Worm (Caenorhabditis elegans) whole organism, young adult: ENCODE measurements around the gene gakh-1.

Experiments used
- C17E4.6 ChIP-seq: fragments of 200-800 bp; sonication (Bioruptor generic); IDR thresholded peaks from 2 replicates; pipeline ENCODE4 v1.3.6; 2022; ENCODE audit warnings: missing genetic modification reagents, missing genetic modification characterization, missing compliant biosample characterization
- F22D6.2 ChIP-seq: sonication (generic microtip); optimal IDR thresholded peaks from 2 replicates; lab custom pipeline; 2016; ENCODE audit warnings: mild to moderate bottlenecking, missing genetic modification characterization, missing compliant biosample characterization
- F23B12.7 ChIP-seq: sonication (generic microtip); optimal IDR thresholded peaks from 2 replicates; lab custom pipeline; 2017; ENCODE audit warnings: missing genetic modification characterization, mild to moderate bottlenecking, missing compliant biosample characterization, antibody characterized with exemption, moderate library complexity; ENCODE audit not compliant: insufficient read depth
- F55B11.4 ChIP-seq: sonication (generic microtip); optimal IDR thresholded peaks from 2 replicates; lab custom pipeline; 2016; ENCODE audit warnings: missing compliant biosample characterization, missing genetic modification characterization, borderline replicate concordance; ENCODE audit not compliant: insufficient read depth
- K11D2.4 ChIP-seq: fragments of 200-800 bp; sonication (Bioruptor generic); IDR thresholded peaks from 2 replicates; pipeline ENCODE4 v1.3.6; 2022; ENCODE audit warnings: missing genetic modification reagents, missing genetic modification characterization, missing compliant biosample characterization
- K12H6.12 ChIP-seq: fragments of 200-800 bp; sonication (Bioruptor generic); optimal IDR thresholded peaks from 2 replicates; lab custom pipeline; 2018; ENCODE audit warnings: mild to moderate bottlenecking, missing genetic modification characterization, missing compliant biosample characterization
- Y56A3A.18 ChIP-seq: fragments of 200-800 bp; sonication (Bioruptor generic); IDR thresholded peaks from 2 replicates; pipeline ENCODE4 v1.3.6; 2022; ENCODE audit warnings: missing genetic modification reagents, missing genetic modification characterization, missing compliant biosample characterization
- ZK185.1 ChIP-seq: sonication (generic microtip); optimal IDR thresholded peaks from 2 replicates; lab custom pipeline; 2016; ENCODE audit warnings: mild to moderate bottlenecking, missing genetic modification characterization, missing compliant biosample characterization; ENCODE audit not compliant: poor library complexity, severe bottlenecking
- athp-1 ChIP-seq: sonication (generic microtip); optimal IDR thresholded peaks from 2 replicates; lab custom pipeline; 2017; ENCODE audit warnings: mild to moderate bottlenecking, missing genetic modification characterization, missing compliant biosample characterization
- ccch-3 ChIP-seq: fragments of 200-800 bp; sonication (Bioruptor generic); optimal IDR thresholded peaks from 2 replicates; lab custom pipeline; 2018; ENCODE audit warnings: mild to moderate bottlenecking, missing genetic modification characterization, missing compliant biosample characterization
- ceh-100 ChIP-seq: fragments of 200-800 bp; sonication (Bioruptor generic); IDR thresholded peaks from 2 replicates; pipeline ENCODE4 v1.3.6; 2022; ENCODE audit warnings: missing genetic modification reagents, missing genetic modification characterization, missing compliant biosample characterization
- chd-7 ChIP-seq: sonication (generic microtip); optimal IDR thresholded peaks from 2 replicates; lab custom pipeline; 2016; ENCODE audit warnings: mild to moderate bottlenecking, missing genetic modification characterization, moderate library complexity, missing compliant biosample characterization
- dpl-1 ChIP-seq: fragments of 150-350 bp; optimal IDR thresholded peaks from 2 replicates; lab custom pipeline; 2014; ENCODE audit warnings: missing biosample characterization, missing genetic modification reagents, missing genetic modification characterization
- egl-44 ChIP-seq: fragments of 200-800 bp; sonication (Bioruptor generic); IDR thresholded peaks from 2 replicates; pipeline ENCODE4 v1.3.6; 2022; ENCODE audit warnings: missing genetic modification reagents, missing genetic modification characterization, missing compliant biosample characterization
- egrh-3 ChIP-seq: fragments of 200-800 bp; sonication (Bioruptor generic); IDR thresholded peaks from 2 replicates; pipeline ENCODE4 v1.3.6; 2022; ENCODE audit warnings: missing genetic modification reagents, missing genetic modification characterization, missing compliant biosample characterization
- ekl-4 ChIP-seq: fragments of 200-800 bp; sonication (Bioruptor generic); IDR thresholded peaks from 2 replicates; pipeline ENCODE4 v1.3.6; 2022; ENCODE audit warnings: missing genetic modification reagents, missing genetic modification characterization, missing compliant biosample characterization
- gei-17 ChIP-seq: fragments of 200-800 bp; sonication (Bioruptor generic); optimal IDR thresholded peaks from 2 replicates; lab custom pipeline; 2018; ENCODE audit warnings: mild to moderate bottlenecking, missing genetic modification characterization, missing compliant biosample characterization
- him-1 ChIP-seq: sonication (generic microtip); optimal IDR thresholded peaks from 2 replicates; lab custom pipeline; 2016; ENCODE audit warnings: missing genotype, missing genetic modification reagents, missing genetic modification characterization, missing compliant biosample characterization
- hlh-26 ChIP-seq: fragments of 200-800 bp; sonication (Bioruptor generic); conservative IDR thresholded peaks from 2 replicates; pipeline ENCODE4 v1.3.6; 2022; ENCODE audit warnings: missing genetic modification reagents, missing genetic modification characterization, missing compliant biosample characterization
- hsf-1 ChIP-seq: fragments of 200-800 bp; sonication (Bioruptor generic); IDR thresholded peaks from 2 replicates; pipeline ENCODE4 v1.3.6; 2022; ENCODE audit warnings: missing genetic modification reagents, missing genetic modification characterization, missing compliant biosample characterization
- lag-1 ChIP-seq: fragments of 200-800 bp; sonication (Bioruptor generic); IDR thresholded peaks from 2 replicates; pipeline ENCODE4 v1.3.6; 2022; ENCODE audit warnings: missing genetic modification reagents, missing genetic modification characterization, missing compliant biosample characterization
- lsl-1 ChIP-seq: fragments of 200-800 bp; sonication (Bioruptor generic); optimal IDR thresholded peaks from 2 replicates; lab custom pipeline; 2018; ENCODE audit warnings: mild to moderate bottlenecking, missing genetic modification characterization, moderate library complexity, missing compliant biosample characterization
- lsy-27 ChIP-seq: sonication (generic microtip); optimal IDR thresholded peaks from 2 replicates; lab custom pipeline; 2017; ENCODE audit warnings: missing genetic modification characterization, mild to moderate bottlenecking, missing compliant biosample characterization, antibody characterized with exemption, missing genotype, borderline replicate concordance; ENCODE audit not compliant: insufficient read depth
- madf-3 ChIP-seq: fragments of 200-800 bp; sonication (Bioruptor generic); IDR thresholded peaks from 2 replicates; pipeline ENCODE4 v1.3.6; 2022; ENCODE audit warnings: missing genetic modification reagents, missing genetic modification characterization, missing compliant biosample characterization
- nfya-2 ChIP-seq: fragments of 200-800 bp; sonication (Bioruptor generic); IDR thresholded peaks from 2 replicates; pipeline ENCODE4 v1.3.6; 2022; ENCODE audit warnings: missing genetic modification reagents, missing genetic modification characterization, missing compliant biosample characterization
- nfyb-1 ChIP-seq: fragments of 200-800 bp; sonication (Bioruptor generic); IDR thresholded peaks from 2 replicates; pipeline ENCODE4 v1.3.6; 2022; ENCODE audit warnings: missing genetic modification reagents, missing genetic modification characterization, missing compliant biosample characterization
- nhr-120 ChIP-seq: fragments of 200-800 bp; sonication (Bioruptor generic); IDR thresholded peaks from 2 replicates; pipeline ENCODE4 v1.3.6; 2022; ENCODE audit warnings: missing genetic modification characterization, missing compliant biosample characterization
- pha-4 ChIP-seq: fragments of 150-350 bp; sonication (generic microtip); optimal IDR thresholded peaks from 2 replicates; lab custom pipeline; 2014; ENCODE audit warnings: missing biosample characterization, missing genetic modification reagents, missing genetic modification characterization
- rec-8 ChIP-seq, 2 experiments: sonication (generic microtip); optimal IDR thresholded peaks; 2 replicates each; lab custom pipeline; 2016; ENCODE audit warnings: mild to moderate bottlenecking in 2 of 2, missing genetic modification characterization in 2 of 2, missing genetic modification reagents in 2 of 2, missing genotype in 2 of 2, missing biosample characterization in 1 of 2, missing compliant biosample characterization in 1 of 2, moderate library complexity in 1 of 2
- rpc-1 ChIP-seq, 2 experiments: fragments of 150-350 bp in 1 of 2; sonication (generic microtip) in 1 of 2; optimal IDR thresholded peaks; 2 replicates each; lab custom pipeline; 2014 to 2018; ENCODE audit warnings: missing biosample characterization in 1 of 2, missing genetic modification characterization in 1 of 2, missing genetic modification reagents in 1 of 2, missing genotype in 1 of 2
- sdz-38 ChIP-seq: sonication (generic microtip); optimal IDR thresholded peaks from 2 replicates; lab custom pipeline; 2016; ENCODE audit warnings: missing genotype, missing genetic modification characterization, missing compliant biosample characterization
- snpc-1.1 ChIP-seq: sonication (generic microtip); optimal IDR thresholded peaks from 2 replicates; lab custom pipeline; 2017; ENCODE audit warnings: missing genetic modification characterization, mild to moderate bottlenecking, missing compliant biosample characterization, antibody characterized with exemption, moderate library complexity, missing genotype, missing genetic modification reagents; ENCODE audit not compliant: insufficient read depth
- snpc-1.3 ChIP-seq: sonication (generic microtip); optimal IDR thresholded peaks from 2 replicates; lab custom pipeline; 2017; ENCODE audit warnings: missing genetic modification characterization, mild to moderate bottlenecking, missing compliant biosample characterization, antibody characterized with exemption, moderate library complexity, missing genotype, missing genetic modification reagents; ENCODE audit not compliant: insufficient read depth
- unc-62 ChIP-seq: fragments of 150-350 bp; optimal IDR thresholded peaks from 2 replicates; lab custom pipeline; 2014; ENCODE audit warnings: missing biosample characterization, missing genetic modification reagents, missing genetic modification characterization
- xnd-1 ChIP-seq: sonication (generic microtip); optimal IDR thresholded peaks from 2 replicates; lab custom pipeline; 2016; ENCODE audit warnings: missing genotype, missing genetic modification reagents, missing genetic modification characterization, missing compliant biosample characterization
- ztf-18 ChIP-seq: sonication (generic microtip); optimal IDR thresholded peaks from 2 replicates; lab custom pipeline; 2016; ENCODE audit warnings: missing genotype, mild to moderate bottlenecking, missing genetic modification characterization, missing compliant biosample characterization
- ztf-22 ChIP-seq: fragments of 200-800 bp; sonication (Bioruptor generic); optimal IDR thresholded peaks from 2 replicates; lab custom pipeline; 2018; ENCODE audit warnings: mild to moderate bottlenecking, missing genetic modification characterization, moderate library complexity, missing compliant biosample characterization

Gene gakh-1

ce11 chrX:5801156-5801592 is 18.9 kb downstream of the gakh-1 start (continued):
- TF ChIP-seq lsy-27 (tag; lab: Kevin White, UChicago) (no peak), rpc-1 (optimal IDR thresholded peaks at IDR 0.05; lab: Kevin White, UChicago) (peak; percentile 96), rpc-1 (tag; optimal IDR thresholded peaks at IDR 0.05; lab: Kevin White, UChicago) (peak; percentile 96), madf-3 (peak; percentile 48; the same call in 1 of the 2 replicates), ccch-3 (GFP tag; lab: Kevin White, UChicago) (peak; percentile 74), athp-1 (tag; lab: Kevin White, UChicago) (peak; percentile 65), K11D2.4 (peak; percentile 76), nhr-120 (GFP tag; lab: Robert Waterston, UW) (0 out of 2 replicates have a peak, but pooled peaks have one; percentile 25), C17E4.6 (GFP tag; lab: Robert Waterston, UW) (peak; percentile 56; the same call in 1 of the 2 replicates), lag-1 (GFP tag; lab: Robert Waterston, UW) (no peak), F23B12.7 (tag; lab: Kevin White, UChicago) (no peak), hlh-26 (GFP tag; lab: Robert Waterston, UW) (no peak), ZK185.1 (peak; percentile 94)

- TF ChIP-seq rec-8 (tag; optimal IDR thresholded peaks at IDR 0.05; lab: Kevin White, UChicago), result no peak
- TF ChIP-seq pha-4, result no peak
- TF ChIP-seq sdz-38, result no peak
Observed at ce11 chrX:5802582-5802981, 20.3 kb downstream of the gakh-1 start.

ce11 chrX:5803492-5803891 is 21.2 kb downstream of the gakh-1 start:
- TF ChIP-seq nfyb-1, result no peak
- TF ChIP-seq lsl-1, result no peak
- TF ChIP-seq lag-1 (GFP tag; lab: Robert Waterston, UW), result no peak
- TF ChIP-seq madf-3, result no peak
- no peak for TF ChIP-seq gei-17
- TF ChIP-seq ccch-3 (GFP tag; lab: Kevin White, UChicago), result no peak
- no peak for TF ChIP-seq ztf-22 (GFP tag; lab: Kevin White, UChicago)
- TF ChIP-seq F22D6.2 (tag; lab: Kevin White, UChicago), result no peak
- TF ChIP-seq nfya-2 (GFP tag; lab: Robert Waterston, UW), result no peak

ce11 chrX:5805872-5806472 is 23.7 kb downstream of the gakh-1 start, which contains the start of gene F13D11.3:
Gene F13D11.3 (minus strand): TSS chrX:5805922.
- TF ChIP-seq K12H6.12 (tag; lab: Kevin White, UChicago), result no peak
- no peak for TF ChIP-seq snpc-1.1 (tag; lab: Kevin White, UChicago)
- TF ChIP-seq lsl-1, result no peak
- TF ChIP-seq K11D2.4, result no peak
- no peak for TF ChIP-seq xnd-1
- TF ChIP-seq rec-8 (tag; optimal IDR thresholded peaks at IDR 0.05; lab: Kevin White, UChicago), result no peak
- no peak for TF ChIP-seq hsf-1 (GFP tag; lab: Robert Waterston, UW)
- no peak for TF ChIP-seq sdz-38
- TF ChIP-seq ekl-4 (GFP tag; lab: Robert Waterston, UW), result no peak

- TF ChIP-seq snpc-1.3 (tag; lab: Kevin White, UChicago) (no peak), F55B11.4 (no peak), nhr-120 (GFP tag; lab: Robert Waterston, UW) (no peak), dpl-1 (GFP tag; lab: Kevin White, UChicago) (no peak), egl-44 (GFP tag; lab: Robert Waterston, UW) (no peak), ztf-18 (tag; lab: Kevin White, UChicago) (no peak), ztf-22 (GFP tag; lab: Kevin White, UChicago) (no peak), chd-7 (tag; lab: Kevin White, UChicago) (no peak), egrh-3 (GFP tag; lab: Robert Waterston, UW) (no peak), ceh-100 (GFP tag; lab: Robert Waterston, UW) (no peak), him-1 (tag; lab: Kevin White, UChicago) (no peak), sdz-38 (no peak), Y56A3A.18 (GFP tag; lab: Robert Waterston, UW) (no peak), unc-62 (GFP tag; lab: Kevin White, UChicago) (no peak)
Observed at ce11 chrX:5810677-5811076, 28.4 kb downstream of the gakh-1 start.
